Fruit fly (Drosophila melanogaster) whole organism, prepupa: ENCODE results near the gene CG33664.

ENCODE experiments used
- Blimp-1 ChIP-seq: fragments of 200-800 bp; sonication (Bioruptor generic); optimal IDR thresholded peaks from 3 replicates; lab custom pipeline; 2017; ENCODE audit warnings: missing biosample characterization, missing genetic modification characterization, mild to moderate bottlenecking, moderate library complexity, missing genetic modification reagents
- CG15336 ChIP-seq: fragments of 200-800 bp; sonication (Bioruptor generic); IDR thresholded peaks from 2 replicates; pipeline ENCODE4 v1.3.6; 2022; ENCODE audit warnings: missing biosample characterization, missing genetic modification characterization
- CG32006 ChIP-seq: fragments of 200-800 bp; sonication (Bioruptor generic); optimal IDR thresholded peaks from 3 replicates; lab custom pipeline; 2017; ENCODE audit warnings: missing biosample characterization, mild to moderate bottlenecking, missing genetic modification characterization
- CG6276 ChIP-seq: fragments of 200-800 bp; sonication (Bioruptor generic); optimal IDR thresholded peaks from 2 replicates; lab custom pipeline; 2017; ENCODE audit warnings: missing biosample characterization, mild to moderate bottlenecking, missing genetic modification characterization
- CG6792 ChIP-seq: fragments of 200-800 bp; sonication (Bioruptor generic); optimal IDR thresholded peaks from 3 replicates; lab custom pipeline; 2016; ENCODE audit warnings: missing biosample characterization, missing genetic modification characterization
- CG9139 ChIP-seq: fragments of 200-800 bp; sonication (Bioruptor generic); optimal IDR thresholded peaks from 3 replicates; lab custom pipeline; 2017; ENCODE audit warnings: missing biosample characterization, mild to moderate bottlenecking, missing genetic modification characterization
- Met ChIP-seq: fragments of 200-800 bp; sonication (Bioruptor generic); optimal IDR thresholded peaks from 3 replicates; lab custom pipeline; 2016; ENCODE audit warnings: missing biosample characterization, missing genetic modification characterization
- OdsH ChIP-seq: fragments of 200-800 bp; sonication (Bioruptor generic); optimal IDR thresholded peaks from 3 replicates; lab custom pipeline; 2016; ENCODE audit warnings: missing biosample characterization, missing genetic modification characterization
- achi ChIP-seq: fragments of 200-800 bp; sonication (Bioruptor generic); optimal IDR thresholded peaks from 3 replicates; lab custom pipeline; 2016; ENCODE audit warnings: missing biosample characterization, missing genetic modification characterization
- dac ChIP-seq: fragments of 200-800 bp; sonication (Bioruptor generic); optimal IDR thresholded peaks from 2 replicates; lab custom pipeline; 2017; ENCODE audit warnings: missing biosample characterization, mild to moderate bottlenecking, missing genetic modification characterization
- lz ChIP-seq: fragments of 200-800 bp; sonication (Bioruptor generic); optimal IDR thresholded peaks from 3 replicates; lab custom pipeline; 2016; ENCODE audit warnings: missing biosample characterization, missing genetic modification characterization
- svp ChIP-seq: fragments of 200-800 bp; sonication (Bioruptor generic); peaks from one replicate; lab custom pipeline; 2016; ENCODE audit warnings: missing biosample characterization, missing genetic modification characterization
- topi ChIP-seq: fragments of 200-800 bp; sonication (Bioruptor generic); optimal IDR thresholded peaks from 3 replicates; lab custom pipeline; 2016; ENCODE audit warnings: missing biosample characterization, missing genetic modification characterization

dm6 chrX:6361215-6361614, 22.8 kb upstream of the CG33664 start:
- no peak for TF ChIP-seq CG32006 (GFP tag; lab: Kevin White, UChicago)
- TF ChIP-seq achi (GFP tag; lab: Kevin White, UChicago) = no peak
- TF ChIP-seq CG6276 = no peak
- no peak for TF ChIP-seq topi (GFP tag; lab: Kevin White, UChicago)
- no peak for TF ChIP-seq CG6792 (GFP tag; lab: Kevin White, UChicago)
- TF ChIP-seq CG9139 (GFP tag; lab: Kevin White, UChicago) = no peak
- no peak for TF ChIP-seq CG15336 (GFP tag; lab: Robert Waterston, UW)
- TF ChIP-seq lz (GFP tag; lab: Kevin White, UChicago) = no peak
- no peak for TF ChIP-seq Met (GFP tag; lab: Kevin White, UChicago)
- TF ChIP-seq OdsH (GFP tag; lab: Kevin White, UChicago) = no peak
- no peak for TF ChIP-seq dac
- TF ChIP-seq Blimp-1 = no peak
- TF ChIP-seq svp (GFP tag; lab: Kevin White, UChicago) = no peak
